Fruit fly (Drosophila melanogaster) whole organism, adult: ENCODE measurements around the gene CG17929.

Source experiments
- CG33017 ChIP-seq: fragments of 200-800 bp; sonication (Bioruptor generic); optimal IDR thresholded peaks from 2 replicates; lab custom pipeline; 2018; ENCODE audit warnings: missing biosample characterization, mild to moderate bottlenecking, missing genetic modification characterization, moderate library complexity
- CG7045 ChIP-seq: fragments of 200-800 bp; sonication (Bioruptor generic); optimal IDR thresholded peaks from 2 replicates; lab custom pipeline; 2017; ENCODE audit warnings: missing biosample characterization, mild to moderate bottlenecking, missing genetic modification characterization
- CG7101 ChIP-seq: fragments of 200-800 bp; sonication (Bioruptor generic); optimal IDR thresholded peaks from 2 replicates; lab custom pipeline; 2018; ENCODE audit warnings: missing biosample characterization, mild to moderate bottlenecking, missing genetic modification characterization, moderate library complexity
- Crg-1 ChIP-seq: fragments of 200-800 bp; sonication (Bioruptor generic); optimal IDR thresholded peaks from 2 replicates; lab custom pipeline; 2016; ENCODE audit warnings: missing biosample characterization, missing genetic modification characterization
- Hr96 ChIP-seq: fragments of 200-800 bp; sonication (Bioruptor generic); optimal IDR thresholded peaks from 2 replicates; lab custom pipeline; 2016; ENCODE audit warnings: missing biosample characterization, missing genetic modification characterization
- bab1 ChIP-seq: fragments of 200-800 bp; sonication (Bioruptor generic); optimal IDR thresholded peaks from 3 replicates; lab custom pipeline; 2019; ENCODE audit warnings: missing biosample characterization, mild to moderate bottlenecking, missing genetic modification characterization, moderate library complexity
- cic ChIP-seq: fragments of 200-800 bp; sonication (Bioruptor generic); optimal IDR thresholded peaks from 2 replicates; lab custom pipeline; 2017; ENCODE audit warnings: missing biosample characterization, mild to moderate bottlenecking, missing genetic modification characterization, moderate library complexity
- kay ChIP-seq: fragments of 200-800 bp; sonication (Bioruptor generic); peaks from one replicate; lab custom pipeline; 2016; ENCODE audit warnings: missing biosample characterization, missing genetic modification characterization, borderline replicate concordance
- tj ChIP-seq: fragments of 200-800 bp; sonication (Bioruptor generic); optimal IDR thresholded peaks from 3 replicates; lab custom pipeline; 2017; ENCODE audit warnings: missing biosample characterization, mild to moderate bottlenecking, missing genetic modification characterization, moderate library complexity
- toe ChIP-seq: fragments of 200-800 bp; sonication (Bioruptor generic); optimal IDR thresholded peaks from 2 replicates; lab custom pipeline; 2016; ENCODE audit warnings: missing biosample characterization, missing genetic modification characterization

dm6 chr3R:16279382-16279932 is 45.8 kb upstream of the CG17929 start:
- TF ChIP-seq kay (GFP tag; lab: Kevin White, UChicago): no peak
- TF ChIP-seq tj (GFP tag; lab: Kevin White, UChicago): no peak
- TF ChIP-seq bab1: no peak
- no peak for TF ChIP-seq Crg-1 (GFP tag; lab: Kevin White, UChicago)
- no peak for TF ChIP-seq CG33017 (tag; lab: Kevin White, UChicago)
- TF ChIP-seq Hr96 (GFP tag; lab: Kevin White, UChicago): no peak
- no peak for TF ChIP-seq cic (GFP tag; lab: Kevin White, UChicago)
- TF ChIP-seq toe (GFP tag; lab: Kevin White, UChicago): no peak
- TF ChIP-seq CG7045 (GFP tag; lab: Kevin White, UChicago): no peak
- TF ChIP-seq CG7101 (tag; lab: Kevin White, UChicago): no peak
